ENCODE assay signal across 1 fruit fly cellular context in genomic region chrX:16654931-16655409, dm6.
TF ChIP-seq lines count a peak whose summit lies in the region.

TSS of gene Nemp (minus strand) at chrX:16655015.
TSS of gene r (plus strand) at chrX:16655359.

TF ChIP-seq in whole organism, embryonic, 481 proteins besides CTCF, POLR2A, EP300 and RAD21 (continued from another document):
- TF ChIP-seq Lhr (GFP tag; optimal IDR thresholded peaks at IDR 0.05; lab: Kevin White, UChicago) (peak; percentile 80), Dref (GFP tag; IDR thresholded peaks at IDR 0.05; lab: Robert Waterston, UW) (peak; percentile 68), CG13775 (GFP tag; optimal IDR thresholded peaks at IDR 0.05; lab: Kevin White, UChicago) (no peak), nerfin-2 (GFP tag; IDR thresholded peaks at IDR 0.05; lab: Robert Waterston, UW; ENCODE audit: partially characterized antibody) (peak; percentile 36; the same call in 1 of the 2 replicates), bcd (GFP tag; optimal IDR thresholded peaks at IDR 0.05; lab: Kevin White, UChicago) (no peak), CG31441 (GFP tag; IDR thresholded peaks at IDR 0.05; lab: Robert Waterston, UW) (peak; percentile 24; the same call in 1 of the 2 replicates), vnd (GFP tag; IDR thresholded peaks at IDR 0.05; lab: Robert Waterston, UW; ENCODE audit: partially characterized antibody) (peak; percentile 62; the same call in 2 of the 3 replicates), fd96Cb (tag; optimal IDR thresholded peaks at IDR 0.05; lab: Kevin White, UChicago) (no peak), Dek (tag; optimal IDR thresholded peaks at IDR 0.05; lab: Kevin White, UChicago) (no peak), eyg (GFP tag; optimal IDR thresholded peaks at IDR 0.05; lab: Kevin White, UChicago) (no peak), sna (GFP tag; IDR thresholded peaks at IDR 0.05; lab: Robert Waterston, UW; ENCODE audit: partially characterized antibody) (peak; percentile 58; the same call in 1 of the 2 replicates), CG4617 (GFP tag; optimal IDR thresholded peaks at IDR 0.05; lab: Kevin White, UChicago; ENCODE audit: borderline replicate concordance) (peak; percentile 14), CG2116 (GFP tag; optimal IDR thresholded peaks at IDR 0.05; lab: Kevin White, UChicago) (peak; percentile 77), stwl (tag; optimal IDR thresholded peaks at IDR 0.05; lab: Kevin White, UChicago) (peak; percentile 40), Neu2 (GFP tag; optimal IDR thresholded peaks at IDR 0.05; lab: Kevin White, UChicago; ENCODE audit: borderline replicate concordance) (no peak), hb (GFP tag; IDR thresholded peaks at IDR 0.05; lab: Robert Waterston, UW; ENCODE audit: partially characterized antibody) (peak; percentile 68; the same call in 1 of the 3 replicates), Nf-YC (tag; optimal IDR thresholded peaks at IDR 0.05; lab: Kevin White, UChicago) (no peak), CG3995 (GFP tag; optimal IDR thresholded peaks at IDR 0.05; lab: Kevin White, UChicago) (peak; percentile 95), bbx (GFP tag; IDR thresholded peaks at IDR 0.05; lab: Robert Waterston, UW; ENCODE audit: partially characterized antibody) (peak; percentile 62), phol (tag; optimal IDR thresholded peaks at IDR 0.05; lab: Kevin White, UChicago) (peak; percentile 45), trem (tag; optimal IDR thresholded peaks at IDR 0.05; lab: Kevin White, UChicago) (peak; percentile 24), hbn (GFP tag; IDR thresholded peaks at IDR 0.05; lab: Robert Waterston, UW; ENCODE audit: partially characterized antibody) (peak; percentile 65), sc (optimal IDR thresholded peaks at IDR 0.05; lab: Kevin White, UChicago) (no peak), sc (GFP tag; optimal IDR thresholded peaks at IDR 0.05; lab: Kevin White, UChicago) (no peak), CG17361 (GFP tag; IDR thresholded peaks at IDR 0.05; lab: Robert Waterston, UW) (0 out of 3 replicates have a peak, but pooled peaks have one; percentile 12), pita (GFP tag; optimal IDR thresholded peaks at IDR 0.05; lab: Kevin White, UChicago) (peak; percentile 84), PHDP (tag; optimal IDR thresholded peaks at IDR 0.05; lab: Kevin White, UChicago) (no peak), nmo (GFP tag; optimal IDR thresholded peaks at IDR 0.05; lab: Kevin White, UChicago) (peak; percentile 54), CG5180 (GFP tag; optimal IDR thresholded peaks at IDR 0.05; lab: Kevin White, UChicago) (no peak), CG1647 (GFP tag; optimal IDR thresholded peaks at IDR 0.05; lab: Kevin White, UChicago) (no peak), knrl (GFP tag; IDR thresholded peaks at IDR 0.05; lab: Robert Waterston, UW; ENCODE audit: partially characterized antibody) (peak; percentile 78), CG2712 (tag; optimal IDR thresholded peaks at IDR 0.05; lab: Kevin White, UChicago) (peak; percentile 33), CG7745 (tag; optimal IDR thresholded peaks at IDR 0.05; lab: Kevin White, UChicago) (no peak), CG15514 (GFP tag; optimal IDR thresholded peaks at IDR 0.05; lab: Kevin White, UChicago) (peak; percentile 59), ham (GFP tag; IDR thresholded peaks at IDR 0.05; lab: Robert Waterston, UW) (no peak), CG2678 (tag; optimal IDR thresholded peaks at IDR 0.05; lab: Kevin White, UChicago) (no peak), CG2129 (GFP tag; IDR thresholded peaks at IDR 0.05; lab: Robert Waterston, UW; ENCODE audit: partially characterized antibody) (peak; percentile 43), sens (GFP tag; lab: Kevin White, UChicago) (peak; percentile 54), Drgx (GFP tag; IDR thresholded peaks at IDR 0.05; lab: Robert Waterston, UW) (no peak), wdn (GFP tag; IDR thresholded peaks at IDR 0.05; lab: Robert Waterston, UW) (no peak), gfzf (GFP tag; optimal IDR thresholded peaks at IDR 0.05; lab: Kevin White, UChicago) (peak; percentile 82), CG14710 (tag; optimal IDR thresholded peaks at IDR 0.05; lab: Kevin White, UChicago) (peak; percentile 71), ken (GFP tag; IDR thresholded peaks at IDR 0.05; lab: Robert Waterston, UW) (no peak), Bteb2 (GFP tag; optimal IDR thresholded peaks at IDR 0.05; lab: Kevin White, UChicago) (no peak), Jarid2 (GFP tag; optimal IDR thresholded peaks at IDR 0.05; lab: Kevin White, UChicago) (no peak), CG42726 (GFP tag; IDR thresholded peaks at IDR 0.05; lab: Robert Waterston, UW; ENCODE audit: partially characterized antibody) (no peak), CG34224 (GFP tag; IDR thresholded peaks at IDR 0.05; lab: Robert Waterston, UW; ENCODE audit: partially characterized antibody) (0 out of 3 replicates have a peak, but pooled peaks have one; percentile 19), CkIIα-i1 (GFP tag; IDR thresholded peaks at IDR 0.05; lab: Robert Waterston, UW) (no peak), stc (GFP tag; IDR thresholded peaks at IDR 0.05; lab: Robert Waterston, UW) (no peak), CG9437 (GFP tag; optimal IDR thresholded peaks at IDR 0.05; lab: Kevin White, UChicago) (peak; percentile 100), p53 (GFP tag; optimal IDR thresholded peaks at IDR 0.05; lab: Kevin White, UChicago) (peak; percentile 72), dm (GFP tag; optimal IDR thresholded peaks at IDR 0.05; lab: Kevin White, UChicago) (no peak), E2f2 (GFP tag; IDR thresholded peaks at IDR 0.05; lab: Robert Waterston, UW) (peak; percentile 79), Sry-δ (GFP tag; optimal IDR thresholded peaks at IDR 0.05; lab: Kevin White, UChicago) (peak; percentile 65), Doc3 (GFP tag; IDR thresholded peaks at IDR 0.05; lab: Robert Waterston, UW; ENCODE audit: partially characterized antibody) (peak; percentile 64), Dll (GFP tag; IDR thresholded peaks at IDR 0.05; lab: Robert Waterston, UW; ENCODE audit: partially characterized antibody) (peak; percentile 81), hkb (optimal IDR thresholded peaks at IDR 0.05; lab: Kevin White, UChicago) (peak; percentile 57), hkb (GFP tag; IDR thresholded peaks at IDR 0.05; lab: Robert Waterston, UW) (no peak), CG13287 (GFP tag; IDR thresholded peaks at IDR 0.05; lab: Robert Waterston, UW; ENCODE audit: partially characterized antibody) (peak; percentile 74), CG17186 (GFP tag; optimal IDR thresholded peaks at IDR 0.05; lab: Kevin White, UChicago) (peak; percentile 28), Nf-YA (GFP tag; IDR thresholded peaks at IDR 0.05; lab: Robert Waterston, UW) (no peak), CG14860 (GFP tag; IDR thresholded peaks at IDR 0.05; lab: Robert Waterston, UW; ENCODE audit: partially characterized antibody) (peak; percentile 49; the same call in 1 of the 3 replicates), row (GFP tag; IDR thresholded peaks at IDR 0.05; lab: Robert Waterston, UW) (0 out of 3 replicates have a peak, but pooled peaks have one; percentile 12), CG9797 (GFP tag; optimal IDR thresholded peaks at IDR 0.05; lab: Kevin White, UChicago) (peak; percentile 55), pzg (GFP tag; optimal IDR thresholded peaks at IDR 0.05; lab: Kevin White, UChicago) (peak; percentile 70), CG17802 (tag; optimal IDR thresholded peaks at IDR 0.05; lab: Kevin White, UChicago) (no peak), Opbp (GFP tag; IDR thresholded peaks at IDR 0.05; lab: Robert Waterston, UW; ENCODE audit: partially characterized antibody) (peak; percentile 65; the same call in 1 of the 3 replicates), CG16813 (GFP tag; IDR thresholded peaks at IDR 0.05; lab: Robert Waterston, UW; ENCODE audit: partially characterized antibody) (peak; percentile 77), sd (tag; optimal IDR thresholded peaks at IDR 0.05; lab: Kevin White, UChicago) (peak; percentile 39), CoRest (tag; optimal IDR thresholded peaks at IDR 0.05; lab: Kevin White, UChicago) (peak; percentile 38), ssp (GFP tag; IDR thresholded peaks at IDR 0.05; lab: Robert Waterston, UW) (no peak), Abd-B (GFP tag; optimal IDR thresholded peaks at IDR 0.05; lab: Kevin White, UChicago) (peak; percentile 47), Dp (GFP tag; optimal IDR thresholded peaks at IDR 0.05; lab: Kevin White, UChicago) (peak; percentile 75), inv (GFP tag; IDR thresholded peaks at IDR 0.05; lab: Robert Waterston, UW; ENCODE audit: partially characterized antibody) (peak; percentile 68), tna (GFP tag; IDR thresholded peaks at IDR 0.05; lab: Robert Waterston, UW; ENCODE audit: partially characterized antibody) (0 out of 2 replicates have a peak, but pooled peaks have one; percentile 14), CG10654 (GFP tag; optimal IDR thresholded peaks at IDR 0.05; lab: Kevin White, UChicago) (no peak), CG11504 (tag; optimal IDR thresholded peaks at IDR 0.05; lab: Kevin White, UChicago) (peak; percentile 24), zen2 (GFP tag; IDR thresholded peaks at IDR 0.05; lab: Robert Waterston, UW; ENCODE audit: partially characterized antibody) (no peak), tll (GFP tag; optimal IDR thresholded peaks at IDR 0.05; lab: Kevin White, UChicago) (peak in 1 of 2 experiments; percentile 6), CG1024 (GFP tag; IDR thresholded peaks at IDR 0.05; lab: Robert Waterston, UW) (no peak), CG12659 (GFP tag; optimal IDR thresholded peaks at IDR 0.05; lab: Kevin White, UChicago) (peak; percentile 57), Scr (GFP tag; IDR thresholded peaks at IDR 0.05; lab: Robert Waterston, UW; ENCODE audit: partially characterized antibody) (peak; percentile 79), fd64A (GFP tag; optimal IDR thresholded peaks at IDR 0.05; lab: Kevin White, UChicago) (no peak), BEAF-32 (GFP tag; optimal IDR thresholded peaks at IDR 0.05; lab: Kevin White, UChicago) (peak; percentile 89), CG8290 (GFP tag; optimal IDR thresholded peaks at IDR 0.05; lab: Kevin White, UChicago) (peak; percentile 30), CG8290 (tag; optimal IDR thresholded peaks at IDR 0.05; lab: Kevin White, UChicago) (no peak)
